Worm (Caenorhabditis elegans): ENCODE results near the gene F15H10.9.

The F15H10.9 gene

DNA sequence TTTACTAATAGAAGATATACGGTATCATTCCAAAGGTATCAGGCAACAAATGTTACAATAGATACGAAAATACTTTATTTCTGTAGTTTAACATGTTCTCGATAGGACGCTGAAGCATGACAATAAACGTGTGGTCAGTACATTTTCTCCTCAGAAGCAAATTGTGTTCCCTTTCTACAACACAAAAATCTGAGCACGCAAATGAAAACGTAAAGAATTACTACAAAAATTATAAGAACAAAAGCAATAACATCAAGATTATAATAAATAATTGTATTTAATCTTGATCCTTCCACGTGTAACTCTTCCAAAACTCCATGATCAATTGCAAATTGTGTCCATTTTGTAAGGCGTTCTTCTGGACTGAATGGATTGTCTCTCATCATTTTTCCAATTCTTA, 34.7 kb downstream of the F15H10.9 start:
- TF ChIP-seq ztf-11 (tag; optimal IDR thresholded peaks at IDR 0.05), result no peak
- no peak for TF ChIP-seq lin-39 (tag; optimal IDR thresholded peaks at IDR 0.05)
- no peak for TF ChIP-seq elt-1 (tag; optimal IDR thresholded peaks at IDR 0.05)
- TF ChIP-seq ZK546.5 (tag; optimal IDR thresholded peaks at IDR 0.05), result no peak
- TF ChIP-seq gmeb-1 (tag; optimal IDR thresholded peaks at IDR 0.05), result no peak
- no peak for TF ChIP-seq nhr-129 (tag; optimal IDR thresholded peaks at IDR 0.05)
- no peak for TF ChIP-seq lin-11 (tag; optimal IDR thresholded peaks at IDR 0.05)
- no peak for TF ChIP-seq Y55F3AM.14 (GFP tag; optimal IDR thresholded peaks at IDR 0.05)
- no peak for TF ChIP-seq crh-2 (tag; optimal IDR thresholded peaks at IDR 0.05)
- TF ChIP-seq ceh-16 (tag; optimal IDR thresholded peaks at IDR 0.05), result no peak

DNA sequence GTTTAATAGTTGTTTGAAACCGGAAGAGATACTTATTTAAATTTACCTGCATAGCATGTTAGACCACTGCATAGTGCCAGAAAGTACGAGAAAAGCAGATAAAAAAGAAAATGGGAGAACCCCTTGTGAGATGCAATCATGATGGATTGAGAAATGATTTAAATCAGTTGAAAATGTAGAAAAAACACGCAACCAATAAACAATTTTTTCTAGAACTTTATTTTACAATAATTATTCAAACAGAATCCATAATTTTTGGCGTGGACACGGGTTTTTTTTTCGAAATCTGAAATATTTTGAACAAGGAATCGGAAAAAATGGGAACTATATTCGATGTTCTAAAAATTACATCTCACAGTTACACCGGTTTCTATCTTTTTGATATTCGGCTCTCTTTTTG, 35.2 kb downstream of the F15H10.9 start, which contains the start of gene AC3.12:
Gene AC3.12, minus strand, starts transcription at position 101 of the 400 bp plus-strand sequence.
- TF ChIP-seq dmd-4 (tag; optimal IDR thresholded peaks at IDR 0.05), result no peak

DNA sequence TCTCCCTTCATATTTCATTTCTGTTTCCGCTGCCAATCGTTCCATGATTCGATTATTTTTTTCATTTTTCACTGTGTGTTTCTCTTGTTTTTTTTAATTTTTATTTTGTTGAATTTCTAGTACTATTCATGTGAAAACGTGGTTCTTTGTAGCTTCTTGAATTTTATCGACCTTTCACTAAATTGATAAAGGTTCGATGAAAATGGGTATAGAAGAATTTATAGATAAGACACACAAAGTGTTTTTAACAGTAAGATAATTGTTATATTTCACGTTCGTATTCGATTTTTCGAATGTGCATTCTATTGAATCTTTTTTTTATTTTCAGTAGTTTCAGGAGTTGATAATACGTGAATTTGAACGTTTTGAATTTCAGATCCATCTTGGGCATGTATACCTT, 42.6 kb downstream of the F15H10.9 start, which contains the start of gene ugt-49:
Gene ugt-49, plus strand, starts transcription at position 371 of the 400 bp plus-strand sequence.
- TF ChIP-seq fos-1 (tag; optimal IDR thresholded peaks at IDR 0.05) (peak; percentile 60), elt-1 (tag; optimal IDR thresholded peaks at IDR 0.05) (no peak)

DNA sequence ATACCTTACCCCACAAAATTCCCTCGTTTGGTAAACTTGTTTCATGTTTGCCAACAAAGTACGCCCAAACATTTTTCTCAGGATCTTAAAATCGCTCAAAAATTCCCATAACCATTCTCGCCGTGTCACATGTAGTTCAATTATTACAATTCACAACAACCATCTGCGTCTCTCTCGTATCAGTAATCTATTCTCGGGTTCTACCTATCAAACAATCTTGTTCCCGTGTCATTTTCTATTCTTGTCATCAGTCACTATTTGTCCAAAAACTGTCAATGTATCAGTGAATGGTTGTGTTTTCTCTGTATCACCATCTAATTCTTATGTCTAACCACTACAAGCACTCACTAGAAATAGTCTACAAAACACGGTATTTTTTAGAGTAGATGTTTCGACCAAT, 43.3 kb downstream of the F15H10.9 start:
- TF ChIP-seq nhr-10 (tag; optimal IDR thresholded peaks at IDR 0.05), result no peak
- TF ChIP-seq sma-9 (GFP tag; optimal IDR thresholded peaks at IDR 0.05), result peak; percentile 68
- TF ChIP-seq sma-9 (tag; optimal IDR thresholded peaks at IDR 0.05), result no peak
- no peak for TF ChIP-seq snpc-4 (tag; optimal IDR thresholded peaks at IDR 0.05)
- peak; percentile 61 for TF ChIP-seq sma-3 (GFP tag; optimal IDR thresholded peaks at IDR 0.05)
- TF ChIP-seq nhr-129 (tag; optimal IDR thresholded peaks at IDR 0.05), result peak; percentile 11
- peak; percentile 64 for TF ChIP-seq gmeb-1 (tag; optimal IDR thresholded peaks at IDR 0.05)
- TF ChIP-seq crh-2 (tag; optimal IDR thresholded peaks at IDR 0.05), result peak; percentile 45
- peak; percentile 22 for TF ChIP-seq nhr-25 (tag; optimal IDR thresholded peaks at IDR 0.05)
- no peak for TF ChIP-seq aly-2 (tag; optimal IDR thresholded peaks at IDR 0.05)
- TF ChIP-seq fos-1 (tag; optimal IDR thresholded peaks at IDR 0.05), result peak; percentile 76

DNA sequence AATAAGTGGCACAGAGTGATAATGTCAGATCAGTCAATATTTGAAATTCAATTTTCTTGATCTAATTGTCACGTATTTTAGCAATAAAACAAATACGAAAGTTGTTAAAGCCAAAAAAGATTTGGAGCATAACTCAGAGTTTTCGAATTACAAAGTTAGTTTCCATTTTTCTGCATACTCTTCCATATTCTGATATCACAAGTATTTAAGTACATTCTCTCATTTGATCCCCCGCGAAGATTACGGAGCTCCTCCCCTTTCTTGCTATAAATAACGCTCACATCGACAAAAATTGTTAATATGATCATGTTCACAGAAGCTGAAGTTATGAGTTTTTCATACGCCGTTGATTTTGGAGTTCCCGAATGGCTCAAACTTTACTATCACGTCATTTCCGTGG, 46.3 kb downstream of the F15H10.9 start, which contains the start of gene sri-20:
Gene sri-20, plus strand, starts transcription at position 301 of the 400 bp plus-strand sequence.
- TF ChIP-seq mbf-1 (tag; optimal IDR thresholded peaks at IDR 0.05) (no peak), nhr-12 (tag; optimal IDR thresholded peaks at IDR 0.05) (no peak), alr-1 (tag; optimal IDR thresholded peaks at IDR 0.05) (no peak), ztf-1 (GFP tag; conservative IDR thresholded peaks at IDR 0.05) (no peak), zag-1 (tag; optimal IDR thresholded peaks at IDR 0.05) (no peak)

DNA sequence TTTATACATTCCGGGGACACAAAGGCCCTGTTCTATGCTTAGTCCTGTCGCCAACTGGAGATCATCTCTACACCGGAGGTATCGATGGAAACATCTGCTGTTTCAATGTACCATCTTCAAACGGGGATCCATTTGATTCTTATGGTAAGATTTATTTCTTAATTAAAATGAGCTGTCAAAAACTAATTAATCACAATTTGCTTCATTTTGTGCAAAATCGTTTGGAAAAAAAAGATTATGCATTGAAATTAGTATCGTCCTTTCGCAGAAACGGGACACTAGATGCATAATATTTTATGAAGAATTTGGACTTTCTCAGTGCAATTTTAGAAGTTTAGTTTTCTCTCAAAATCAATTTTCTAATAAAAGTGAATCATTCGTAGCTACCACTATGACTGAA, 50.7 kb downstream of the F15H10.9 start:
- TF ChIP-seq mdl-1 (tag; optimal IDR thresholded peaks at IDR 0.05), result no peak
- TF ChIP-seq sem-4 (tag; optimal IDR thresholded peaks at IDR 0.05), result no peak
- TF ChIP-seq lin-11 (tag; optimal IDR thresholded peaks at IDR 0.05), result no peak
- TF ChIP-seq nhr-11 (tag; optimal IDR thresholded peaks at IDR 0.05), result no peak
- no peak for TF ChIP-seq ztf-1 (GFP tag; conservative IDR thresholded peaks at IDR 0.05)
- no peak for TF ChIP-seq ceh-82 (tag; optimal IDR thresholded peaks at IDR 0.05)
- no peak for TF ChIP-seq unc-39 (tag; optimal IDR thresholded peaks at IDR 0.05)
- no peak for TF ChIP-seq ztf-4 (tag; optimal IDR thresholded peaks at IDR 0.05)
- TF ChIP-seq ZK546.5 (tag; optimal IDR thresholded peaks at IDR 0.05), result no peak
- TF ChIP-seq lin-13 (GFP tag; optimal IDR thresholded peaks at IDR 0.05), result no peak
- no peak for TF ChIP-seq zag-1 (tag; optimal IDR thresholded peaks at IDR 0.05)
- no peak for TF ChIP-seq lsy-2 (tag; optimal IDR thresholded peaks at IDR 0.05)
- no peak for TF ChIP-seq skn-1 (tag; optimal IDR thresholded peaks at IDR 0.05)
- TF ChIP-seq egl-27 (tag; optimal IDR thresholded peaks at IDR 0.05), result no peak
- no peak for TF ChIP-seq nhr-6 (tag; optimal IDR thresholded peaks at IDR 0.05)
- TF ChIP-seq ztf-11 (tag; optimal IDR thresholded peaks at IDR 0.05), result no peak
- TF ChIP-seq unc-62 (GFP tag; optimal IDR thresholded peaks at IDR 0.05), result no peak
- no peak for TF ChIP-seq nhr-21 (tag; optimal IDR thresholded peaks at IDR 0.05)
- no peak for TF ChIP-seq mab-5 (tag; optimal IDR thresholded peaks at IDR 0.05)

All from whole organism, L2 larva.